Worm (Caenorhabditis elegans) whole organism, late embryonic: Measurements from ENCODE around the gene fbxa-64.

Experiments
- K09A11.1 ChIP-seq: sonication (generic microtip); optimal IDR thresholded peaks from 2 replicates; lab custom pipeline; 2017; ENCODE audit warnings: antibody characterized with exemption, mild to moderate bottlenecking, missing genetic modification characterization, missing compliant biosample characterization; ENCODE audit not compliant: insufficient read depth
- ceh-48 ChIP-seq: sonication (generic microtip); optimal IDR thresholded peaks from 2 replicates; lab custom pipeline; 2016; ENCODE audit warnings: missing genetic modification characterization, inconsistent platforms, missing compliant biosample characterization
- ets-4 ChIP-seq: sonication (generic microtip); optimal IDR thresholded peaks from 2 replicates; lab custom pipeline; 2016; ENCODE audit warnings: missing genetic modification characterization, missing compliant biosample characterization
- fkh-10 ChIP-seq: fragments of 150-350 bp; optimal IDR thresholded peaks from 2 replicates; lab custom pipeline; 2014; ENCODE audit warnings: missing biosample characterization, missing genetic modification reagents, missing genetic modification characterization
- lin-11 ChIP-seq: fragments of 200-800 bp; sonication (Bioruptor generic); optimal IDR thresholded peaks from 2 replicates; lab custom pipeline; 2018; ENCODE audit warnings: mild to moderate bottlenecking, missing genetic modification characterization, missing compliant biosample characterization
- nhr-11 ChIP-seq: fragments of 150-350 bp; optimal IDR thresholded peaks from 2 replicates; lab custom pipeline; 2014; ENCODE audit warnings: missing biosample characterization, missing genetic modification characterization
- npax-4 ChIP-seq: sonication (generic microtip); optimal IDR thresholded peaks from 2 replicates; lab custom pipeline; 2016; ENCODE audit warnings: missing genetic modification characterization, missing compliant biosample characterization
- pax-1 ChIP-seq: fragments of 150-350 bp; optimal IDR thresholded peaks from 2 replicates; lab custom pipeline; 2014; ENCODE audit warnings: missing biosample characterization, missing genetic modification characterization
- pha-4 ChIP-seq: fragments of 150-350 bp; optimal IDR thresholded peaks from 2 replicates; lab custom pipeline; 2018; ENCODE audit warnings: missing biosample characterization, missing genetic modification reagents, missing genetic modification characterization
- ref-2 ChIP-seq: sonication (generic microtip); optimal IDR thresholded peaks from 2 replicates; lab custom pipeline; 2016; ENCODE audit warnings: missing genetic modification characterization, missing compliant biosample characterization
- rnt-1 ChIP-seq: sonication (generic microtip); optimal IDR thresholded peaks from 2 replicates; lab custom pipeline; 2016; ENCODE audit warnings: missing genetic modification characterization, missing compliant biosample characterization
- sox-4 ChIP-seq: sonication (generic microtip); optimal IDR thresholded peaks from 2 replicates; lab custom pipeline; 2017; ENCODE audit warnings: mild to moderate bottlenecking, missing genetic modification characterization, inconsistent platforms, missing compliant biosample characterization
- ttx-3 ChIP-seq: sonication (generic microtip); optimal IDR thresholded peaks from 2 replicates; lab custom pipeline; 2016; ENCODE audit warnings: missing genetic modification reagents, missing genetic modification characterization, missing compliant biosample characterization

- TF ChIP-seq rnt-1 (tag; lab: Kevin White, UChicago) (no peak), ceh-48 (tag; lab: Kevin White, UChicago) (no peak), K09A11.1 (no peak), nhr-11 (tag; lab: Kevin White, UChicago) (no peak), npax-4 (tag; lab: Kevin White, UChicago) (no peak), pha-4 (tag; lab: Kevin White, UChicago) (no peak), fkh-10 (GFP tag; lab: Kevin White, UChicago) (no peak), ttx-3 (tag; lab: Kevin White, UChicago) (no peak), ets-4 (tag; lab: Kevin White, UChicago) (no peak), sox-4 (tag; lab: Kevin White, UChicago) (no peak), ref-2 (no peak), lin-11 (tag; lab: Kevin White, UChicago) (no peak), pax-1 (tag; lab: Kevin White, UChicago) (no peak)
Observed at ce11 chrV:3230597-3230996, 47.4 kb downstream of the fbxa-64 start, which contains the start of gene K08D9.10.
